Worm (Caenorhabditis elegans) whole organism, L2 larva: ENCODE data around the gene T25C12.3.

Source experiments
- C34F6.9 ChIP-seq: fragments of 150-350 bp; optimal IDR thresholded peaks from 2 replicates; lab custom pipeline; 2014; ENCODE audit warnings: missing biosample characterization, missing genetic modification characterization
- F13H6.1 ChIP-seq: sonication (generic microtip); optimal IDR thresholded peaks from 2 replicates; lab custom pipeline; 2016; ENCODE audit warnings: missing genetic modification characterization, missing compliant biosample characterization
- R02D3.7 ChIP-seq: fragments of 150-350 bp; optimal IDR thresholded peaks from 2 replicates; lab custom pipeline; 2014; ENCODE audit warnings: missing biosample characterization, missing genetic modification characterization
- Y55F3AM.14 ChIP-seq: fragments of 200-800 bp; sonication (Bioruptor generic); optimal IDR thresholded peaks from 2 replicates; lab custom pipeline; 2018; ENCODE audit warnings: mild to moderate bottlenecking, missing genetic modification characterization, missing compliant biosample characterization
- ZK546.5 ChIP-seq: sonication (generic microtip); optimal IDR thresholded peaks from 2 replicates; lab custom pipeline; 2017; ENCODE audit warnings: missing biosample characterization, missing genetic modification characterization
- alr-1 ChIP-seq: fragments of 150-350 bp; optimal IDR thresholded peaks from 2 replicates; lab custom pipeline; 2014; ENCODE audit warnings: missing biosample characterization, missing genetic modification characterization
- aly-2 ChIP-seq: fragments of 150-350 bp; optimal IDR thresholded peaks from 2 replicates; lab custom pipeline; 2014; ENCODE audit warnings: missing biosample characterization, missing genetic modification characterization
- ama-1 ChIP-seq: fragments of 150-350 bp; optimal IDR thresholded peaks from 2 replicates; lab custom pipeline; 2018; ENCODE audit warnings: inconsistent platforms
- blmp-1 ChIP-seq: sonication (generic microtip); optimal IDR thresholded peaks from 2 replicates; lab custom pipeline; 2017; ENCODE audit warnings: missing genetic modification characterization, mild to moderate bottlenecking, missing compliant biosample characterization, antibody characterized with exemption, moderate library complexity; ENCODE audit not compliant: insufficient read depth
- ceh-16 ChIP-seq: fragments of 150-350 bp; optimal IDR thresholded peaks from 2 replicates; lab custom pipeline; 2014; ENCODE audit warnings: missing biosample characterization, missing genetic modification characterization
- ceh-82 ChIP-seq: fragments of 150-350 bp; optimal IDR thresholded peaks from 2 replicates; lab custom pipeline; 2014; ENCODE audit warnings: missing biosample characterization, missing genetic modification characterization
- crh-2 ChIP-seq: sonication (generic microtip); optimal IDR thresholded peaks from 2 replicates; lab custom pipeline; 2017; ENCODE audit warnings: missing biosample characterization, missing genetic modification characterization
- dmd-4 ChIP-seq: sonication (generic microtip); optimal IDR thresholded peaks from 2 replicates; lab custom pipeline; 2017; ENCODE audit warnings: missing biosample characterization, missing genetic modification characterization
- egl-27 ChIP-seq: sonication (generic microtip); optimal IDR thresholded peaks from 3 replicates; lab custom pipeline; 2017; ENCODE audit warnings: missing biosample characterization, missing genetic modification reagents, missing genetic modification characterization
- elt-1 ChIP-seq: fragments of 150-350 bp; optimal IDR thresholded peaks from 2 replicates; lab custom pipeline; 2014; ENCODE audit warnings: missing biosample characterization, missing genetic modification characterization
- elt-3 ChIP-seq: sonication (generic microtip); optimal IDR thresholded peaks from 2 replicates; lab custom pipeline; 2017; ENCODE audit warnings: missing biosample characterization, missing genetic modification characterization
- fos-1 ChIP-seq: fragments of 150-350 bp; optimal IDR thresholded peaks from 2 replicates; lab custom pipeline; 2014; ENCODE audit warnings: missing biosample characterization, missing genetic modification characterization
- gmeb-1 ChIP-seq: fragments of 150-350 bp; optimal IDR thresholded peaks from 2 replicates; lab custom pipeline; 2014; ENCODE audit warnings: missing biosample characterization, missing genetic modification characterization
- lin-11 ChIP-seq: fragments of 150-350 bp; sonication (generic microtip); optimal IDR thresholded peaks from 2 replicates; lab custom pipeline; 2014; ENCODE audit warnings: missing biosample characterization, missing genetic modification characterization, inconsistent platforms, mixed read lengths
- lin-13 ChIP-seq: fragments of 150-350 bp; optimal IDR thresholded peaks from 2 replicates; lab custom pipeline; 2014; ENCODE audit warnings: missing biosample characterization, missing genetic modification reagents, missing genetic modification characterization
- lin-39 ChIP-seq: fragments of 150-350 bp; optimal IDR thresholded peaks from 2 replicates; lab custom pipeline; 2014; ENCODE audit warnings: missing biosample characterization, missing genetic modification reagents, missing genetic modification characterization
- lsy-2 ChIP-seq, 2 experiments: fragments of 150-350 bp in 1 of 2; sonication (generic microtip) in 1 of 2; optimal IDR thresholded peaks; 2 replicates each; lab custom pipeline; 2014 to 2017; ENCODE audit warnings: missing biosample characterization in 2 of 2, missing genetic modification characterization in 2 of 2
- mab-5 ChIP-seq: fragments of 150-350 bp; optimal IDR thresholded peaks from 2 replicates; lab custom pipeline; 2014; ENCODE audit warnings: missing biosample characterization, missing genetic modification characterization
- mbf-1 ChIP-seq: sonication (generic microtip); optimal IDR thresholded peaks from 2 replicates; lab custom pipeline; 2017; ENCODE audit warnings: missing biosample characterization, missing genetic modification characterization
- mdl-1 ChIP-seq, 2 experiments: fragments of 150-350 bp in 1 of 2; sonication (generic microtip) in 1 of 2; optimal IDR thresholded peaks; 2 replicates each; lab custom pipeline; 2017; ENCODE audit warnings: missing biosample characterization in 2 of 2, missing genetic modification characterization in 2 of 2
- nhr-10 ChIP-seq: sonication (generic microtip); optimal IDR thresholded peaks from 2 replicates; lab custom pipeline; 2017; ENCODE audit warnings: missing biosample characterization, missing genetic modification characterization
- nhr-11 ChIP-seq: fragments of 150-350 bp; optimal IDR thresholded peaks from 2 replicates; lab custom pipeline; 2014; ENCODE audit warnings: missing biosample characterization, missing genetic modification characterization
- nhr-12 ChIP-seq: fragments of 150-350 bp; optimal IDR thresholded peaks from 2 replicates; lab custom pipeline; 2014; ENCODE audit warnings: missing biosample characterization, missing genetic modification characterization
- nhr-129 ChIP-seq: fragments of 150-350 bp; optimal IDR thresholded peaks from 2 replicates; lab custom pipeline; 2014; ENCODE audit warnings: missing biosample characterization, missing genetic modification characterization
- nhr-21 ChIP-seq: fragments of 150-350 bp; optimal IDR thresholded peaks from 2 replicates; lab custom pipeline; 2014; ENCODE audit warnings: missing biosample characterization, missing genetic modification characterization
- nhr-23 ChIP-seq: fragments of 150-350 bp; optimal IDR thresholded peaks from 2 replicates; lab custom pipeline; 2014; ENCODE audit warnings: missing biosample characterization, missing genetic modification reagents, missing genetic modification characterization
- nhr-237 ChIP-seq: fragments of 150-350 bp; optimal IDR thresholded peaks from 2 replicates; lab custom pipeline; 2014; ENCODE audit warnings: missing biosample characterization, missing genetic modification characterization
- nhr-25 ChIP-seq: fragments of 150-350 bp; sonication (generic microtip); optimal IDR thresholded peaks from 3 replicates; lab custom pipeline; 2014; ENCODE audit warnings: missing biosample characterization, missing genetic modification characterization
- nhr-6 ChIP-seq: fragments of 150-350 bp; optimal IDR thresholded peaks from 2 replicates; lab custom pipeline; 2014; ENCODE audit warnings: missing biosample characterization, missing genetic modification characterization
- nhr-77 ChIP-seq: fragments of 150-350 bp; optimal IDR thresholded peaks from 2 replicates; lab custom pipeline; 2014; ENCODE audit warnings: missing biosample characterization, missing genetic modification characterization
- peb-1 ChIP-seq: fragments of 150-350 bp; optimal IDR thresholded peaks from 2 replicates; lab custom pipeline; 2014; ENCODE audit warnings: missing biosample characterization, missing genetic modification characterization
- sem-4 ChIP-seq: fragments of 150-350 bp; optimal IDR thresholded peaks from 2 replicates; lab custom pipeline; 2014; ENCODE audit warnings: missing biosample characterization, missing genetic modification reagents, missing genetic modification characterization
- skn-1 ChIP-seq: sonication (generic microtip); optimal IDR thresholded peaks from 2 replicates; lab custom pipeline; 2017; ENCODE audit warnings: missing biosample characterization, missing genetic modification characterization
- sma-3 ChIP-seq: sonication (generic microtip); optimal IDR thresholded peaks from 2 replicates; lab custom pipeline; 2016; ENCODE audit warnings: missing genetic modification reagents, missing genetic modification characterization, missing compliant biosample characterization
- sma-9 ChIP-seq, 2 experiments: fragments of 150-350 bp in 1 of 2; sonication (generic microtip) in 1 of 2; optimal IDR thresholded peaks; 2 replicates each; lab custom pipeline; 2014 to 2016; ENCODE audit warnings: missing genetic modification characterization in 2 of 2, mild to moderate bottlenecking in 1 of 2, missing biosample characterization in 1 of 2, missing compliant biosample characterization in 1 of 2, missing genetic modification reagents in 1 of 2, moderate library complexity in 1 of 2
- snpc-4 ChIP-seq: fragments of 150-350 bp; optimal IDR thresholded peaks from 2 replicates; lab custom pipeline; 2014; ENCODE audit warnings: missing biosample characterization, missing genetic modification characterization
- unc-39 ChIP-seq: fragments of 150-350 bp; optimal IDR thresholded peaks from 2 replicates; lab custom pipeline; 2014; ENCODE audit warnings: missing biosample characterization, missing genetic modification characterization
- unc-55 ChIP-seq: fragments of 150-350 bp; sonication (generic microtip); optimal IDR thresholded peaks from 3 replicates; lab custom pipeline; 2014; ENCODE audit warnings: missing biosample characterization, missing genetic modification reagents, missing genetic modification characterization
- unc-62 ChIP-seq: fragments of 150-350 bp; optimal IDR thresholded peaks from 2 replicates; lab custom pipeline; 2014; ENCODE audit warnings: missing biosample characterization, missing genetic modification reagents, missing genetic modification characterization
- zag-1 ChIP-seq: fragments of 150-350 bp; optimal IDR thresholded peaks from 2 replicates; lab custom pipeline; 2014; ENCODE audit warnings: missing biosample characterization, missing genetic modification characterization
- ztf-1 ChIP-seq: fragments of 200-800 bp; sonication (Bioruptor generic); conservative IDR thresholded peaks from 2 replicates; pipeline ENCODE4 v1.3.6; 2022; ENCODE audit warnings: missing genetic modification characterization, missing compliant biosample characterization
- ztf-11 ChIP-seq: sonication (generic microtip); optimal IDR thresholded peaks from 2 replicates; lab custom pipeline; 2017; ENCODE audit warnings: missing biosample characterization, missing genetic modification characterization
- ztf-4 ChIP-seq: fragments of 150-350 bp; optimal IDR thresholded peaks from 2 replicates; lab custom pipeline; 2014; ENCODE audit warnings: missing biosample characterization, missing genetic modification characterization

T25C12.3 gene

DNA sequence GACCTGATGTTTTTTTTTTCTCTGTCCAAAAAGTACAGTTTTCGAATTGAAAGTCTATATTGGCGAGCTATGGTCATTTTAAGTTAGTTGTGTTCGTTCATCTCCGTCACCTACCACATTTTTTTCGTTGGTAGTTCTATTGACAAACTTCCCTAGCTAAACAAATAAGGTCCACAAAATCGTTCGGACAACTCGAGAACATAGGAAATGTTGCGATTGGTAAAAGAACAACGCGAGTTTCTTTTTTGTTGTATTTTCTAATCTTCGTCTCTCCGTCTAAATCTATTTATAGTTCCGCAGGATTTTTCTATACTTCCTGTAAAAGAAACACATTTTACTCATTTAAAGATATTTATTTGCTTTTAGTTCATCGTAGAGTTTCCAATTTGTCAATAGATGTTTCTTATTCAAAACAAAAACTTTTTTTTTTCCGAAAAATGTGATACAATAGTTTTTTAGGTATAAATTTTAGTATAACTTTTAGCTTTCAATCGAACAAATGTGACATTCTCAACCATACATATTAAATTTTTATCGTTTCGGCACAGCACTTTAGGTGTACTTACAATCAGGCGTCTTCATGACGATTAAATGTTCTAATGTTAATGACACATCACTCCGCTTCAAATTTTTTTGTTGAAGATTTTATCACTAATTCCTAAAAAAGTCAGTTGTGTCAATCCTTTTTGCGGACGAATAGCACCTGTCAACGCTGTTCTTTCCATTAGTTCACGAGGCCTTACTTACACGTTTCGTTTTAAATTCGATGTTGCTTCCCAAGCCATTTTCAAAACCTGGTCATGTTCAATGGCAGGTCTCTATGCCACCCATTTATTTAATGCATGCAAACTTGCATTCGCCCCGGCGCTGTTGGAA is 33.1 kb downstream of the T25C12.3 start:
- no peak for TF ChIP-seq nhr-12 (tag; lab: Kevin White, UChicago)
- TF ChIP-seq fos-1 (tag; lab: Kevin White, UChicago): peak; percentile 14
- TF ChIP-seq F13H6.1: peak; percentile 44
- TF ChIP-seq sma-9 (GFP tag; optimal IDR thresholded peaks at IDR 0.05; lab: Kevin White, UChicago): peak; percentile 8
- TF ChIP-seq sma-9 (tag; optimal IDR thresholded peaks at IDR 0.05; lab: Kevin White, UChicago): no peak
- no peak for TF ChIP-seq ZK546.5 (tag; lab: Kevin White, UChicago)
- TF ChIP-seq unc-62 (GFP tag; lab: Kevin White, UChicago): no peak
- TF ChIP-seq nhr-21 (tag; lab: Kevin White, UChicago): no peak
- no peak for TF ChIP-seq egl-27 (tag; lab: Kevin White, UChicago)
- TF ChIP-seq, all 48 proteins: peak for 3

DNA sequence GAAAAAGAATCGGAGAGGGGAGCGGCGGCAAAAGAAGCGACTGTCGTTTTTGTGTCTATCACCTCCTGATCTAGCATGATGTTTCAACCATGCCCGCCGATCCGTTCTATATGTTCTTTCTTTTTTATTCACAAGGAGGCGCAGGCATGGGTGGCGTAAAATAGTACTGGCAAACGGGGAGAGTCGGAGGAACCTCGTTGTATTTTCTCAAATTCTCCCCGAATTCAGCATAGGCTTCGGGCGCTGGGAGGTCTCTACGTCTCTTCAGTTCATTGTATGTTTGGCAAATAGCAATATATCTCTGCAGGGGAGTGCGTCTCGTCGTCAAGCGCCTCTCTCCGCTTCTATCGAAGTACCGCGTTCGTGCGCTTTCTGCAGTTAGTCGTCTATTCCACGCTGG is 34.6 kb downstream of the T25C12.3 start, which contains the start of gene lin-14:
Gene lin-14 (plus strand): TSS at position 346 of the 400 bp plus-strand sequence.
- TF ChIP-seq ztf-4 (tag; lab: Kevin White, UChicago) (no peak), lin-11 (tag; lab: Kevin White, UChicago) (no peak), ztf-1 (GFP tag; lab: Robert Waterston, UW) (no peak), alr-1 (tag; lab: Kevin White, UChicago) (no peak), peb-1 (peak; percentile 81), lin-13 (GFP tag; lab: Kevin White, UChicago) (peak; percentile 43), lsy-2 (tag; optimal IDR thresholded peaks at IDR 0.05; lab: Kevin White, UChicago) (peak; percentile 21 to 49), F13H6.1 (peak; percentile 96), sma-9 (GFP tag; optimal IDR thresholded peaks at IDR 0.05; lab: Kevin White, UChicago) (peak; percentile 90), sma-9 (tag; optimal IDR thresholded peaks at IDR 0.05; lab: Kevin White, UChicago) (no peak), mdl-1 (tag; optimal IDR thresholded peaks at IDR 0.05; lab: Kevin White, UChicago) (peak; percentile 13 to 43), ZK546.5 (tag; lab: Kevin White, UChicago) (no peak), nhr-21 (tag; lab: Kevin White, UChicago) (peak; percentile 85), snpc-4 (tag; lab: Kevin White, UChicago) (no peak), nhr-6 (peak; percentile 41), ztf-11 (tag; lab: Kevin White, UChicago) (no peak), nhr-10 (no peak), skn-1 (no peak), mbf-1 (tag; lab: Kevin White, UChicago) (no peak), crh-2 (tag; lab: Kevin White, UChicago) (peak; percentile 67), unc-39 (tag; lab: Kevin White, UChicago) (no peak), ceh-82 (tag; lab: Kevin White, UChicago) (no peak), unc-55 (GFP tag; lab: Kevin White, UChicago) (peak; percentile 69), zag-1 (tag; lab: Kevin White, UChicago) (peak; percentile 60), fos-1 (tag; lab: Kevin White, UChicago) (peak; percentile 66), gmeb-1 (tag; lab: Kevin White, UChicago) (peak; percentile 0), nhr-25 (tag; lab: Kevin White, UChicago) (peak; percentile 81), R02D3.7 (tag; lab: Kevin White, UChicago) (no peak), nhr-23 (tag; lab: Kevin White, UChicago) (no peak), ceh-16 (tag; lab: Kevin White, UChicago) (peak; percentile 80), elt-3 (tag; lab: Kevin White, UChicago) (no peak), dmd-4 (no peak), C34F6.9 (tag; lab: Kevin White, UChicago) (peak; percentile 54), nhr-11 (tag; lab: Kevin White, UChicago) (no peak), elt-1 (tag; lab: Kevin White, UChicago) (no peak), aly-2 (no peak), Y55F3AM.14 (GFP tag; lab: Kevin White, UChicago) (peak; percentile 55), lin-39 (tag; lab: Kevin White, UChicago) (no peak), nhr-237 (no peak), nhr-12 (tag; lab: Kevin White, UChicago) (no peak), ama-1 (lab: Kevin White, UChicago) (no peak), blmp-1 (tag; lab: Kevin White, UChicago) (peak; percentile 66), nhr-129 (tag; lab: Kevin White, UChicago) (peak; percentile 69), mab-5 (tag; lab: Kevin White, UChicago) (peak; percentile 53), sem-4 (tag; lab: Kevin White, UChicago) (peak; percentile 48), egl-27 (tag; lab: Kevin White, UChicago) (peak; percentile 68), unc-62 (GFP tag; lab: Kevin White, UChicago) (peak; percentile 33), nhr-77 (no peak), sma-3 (GFP tag; lab: Kevin White, UChicago) (peak; percentile 79)
